Worm (Caenorhabditis elegans): ENCODE results near the gene tgt-1.

Gene tgt-1

DNA sequence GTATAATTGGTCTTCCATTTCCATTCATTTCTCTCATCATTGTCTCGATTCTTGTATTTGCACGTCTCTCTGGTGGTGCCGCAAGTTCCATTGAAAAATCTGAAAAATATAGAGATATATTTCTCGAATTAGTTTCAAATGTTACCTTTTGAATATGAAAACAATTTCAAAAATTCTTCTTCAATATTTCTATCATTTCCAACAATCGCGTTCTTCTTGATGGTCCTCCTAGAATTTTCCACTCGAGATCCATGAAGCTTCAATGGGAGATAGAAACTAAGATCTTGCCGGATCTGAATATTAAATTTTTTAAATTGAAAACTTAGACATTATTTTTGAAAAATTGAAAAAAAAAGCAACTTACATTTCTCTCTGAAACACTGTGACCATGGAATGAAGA lies 40.5 kb downstream of the tgt-1 start:
- TF ChIP-seq skn-1 (tag; optimal IDR thresholded peaks at IDR 0.05) = no peak
- no peak for TF ChIP-seq aly-2 (tag; optimal IDR thresholded peaks at IDR 0.05)
- no peak for TF ChIP-seq unc-62 (GFP tag; optimal IDR thresholded peaks at IDR 0.05)
- no peak for TF ChIP-seq egl-5 (tag; optimal IDR thresholded peaks at IDR 0.05)
- no peak for TF ChIP-seq mdl-1 (tag; optimal IDR thresholded peaks at IDR 0.05)
- TF ChIP-seq nhr-11 (tag; optimal IDR thresholded peaks at IDR 0.05) = no peak
- TF ChIP-seq lsy-12 (tag; optimal IDR thresholded peaks at IDR 0.05) = no peak
- no peak for TF ChIP-seq nhr-76 (tag; optimal IDR thresholded peaks at IDR 0.05)
- no peak for TF ChIP-seq ceh-16 (tag; optimal IDR thresholded peaks at IDR 0.05)
- no peak for TF ChIP-seq fkh-10 (GFP tag; optimal IDR thresholded peaks at IDR 0.05)
- TF ChIP-seq ceh-9 (tag; optimal IDR thresholded peaks at IDR 0.05) = no peak
- TF ChIP-seq nhr-67 (tag; optimal IDR thresholded peaks at IDR 0.05) = no peak
- no peak for TF ChIP-seq ZK546.5 (tag; optimal IDR thresholded peaks at IDR 0.05)
- no peak for TF ChIP-seq elt-3 (tag; optimal IDR thresholded peaks at IDR 0.05)
- no peak for TF ChIP-seq eor-1 (tag; optimal IDR thresholded peaks at IDR 0.05)
- TF ChIP-seq ceh-82 (tag; optimal IDR thresholded peaks at IDR 0.05) = no peak
- TF ChIP-seq nhr-77 (tag; optimal IDR thresholded peaks at IDR 0.05) = no peak
- no peak for TF ChIP-seq unc-39 (tag; optimal IDR thresholded peaks at IDR 0.05)

DNA sequence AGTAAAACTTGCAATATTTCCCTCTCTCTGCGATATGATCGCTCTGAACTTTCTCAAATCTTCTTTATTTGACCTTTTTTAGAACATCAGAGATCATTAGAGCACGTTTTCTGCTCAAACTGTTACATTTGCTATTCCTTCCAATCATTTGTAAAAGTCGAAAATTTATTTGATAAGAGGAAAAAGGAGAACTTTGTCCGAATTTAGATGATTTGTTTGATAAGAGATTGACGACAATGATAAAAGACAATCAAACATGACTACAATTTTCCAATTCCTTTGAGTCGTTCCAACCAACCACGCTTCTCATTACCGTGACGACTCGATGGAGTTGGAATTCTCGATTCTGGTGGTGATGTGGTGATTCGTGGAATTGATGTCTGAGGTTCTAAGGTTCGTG lies 41.7 kb downstream of the tgt-1 start:
- TF ChIP-seq jun-1 (tag; optimal IDR thresholded peaks at IDR 0.05) (peak; percentile 1), egl-5 (tag; optimal IDR thresholded peaks at IDR 0.05) (no peak), nhr-43 (tag; optimal IDR thresholded peaks at IDR 0.05; ENCODE audit: poor library complexity, severe bottlenecking) (no peak), pha-4 (tag; optimal IDR thresholded peaks at IDR 0.05) (peak; percentile 44), egl-27 (tag; optimal IDR thresholded peaks at IDR 0.05) (no peak), skn-1 (tag; optimal IDR thresholded peaks at IDR 0.05) (no peak), ceh-16 (tag; optimal IDR thresholded peaks at IDR 0.05) (no peak), ceh-28 (tag; optimal IDR thresholded peaks at IDR 0.05) (no peak), tbx-2 (tag; optimal IDR thresholded peaks at IDR 0.05) (no peak), elt-2 (tag; optimal IDR thresholded peaks at IDR 0.05) (peak; percentile 90), ceh-82 (tag; optimal IDR thresholded peaks at IDR 0.05) (no peak), fos-1 (tag; optimal IDR thresholded peaks at IDR 0.05) (no peak), nhr-67 (tag; optimal IDR thresholded peaks at IDR 0.05) (no peak), aly-2 (tag; optimal IDR thresholded peaks at IDR 0.05) (no peak), pqm-1 (tag; optimal IDR thresholded peaks at IDR 0.05) (peak; percentile 90), nfya-1 (tag; optimal IDR thresholded peaks at IDR 0.05; ENCODE audit: insufficient read depth) (no peak), unc-62 (GFP tag; optimal IDR thresholded peaks at IDR 0.05) (no peak)

DNA sequence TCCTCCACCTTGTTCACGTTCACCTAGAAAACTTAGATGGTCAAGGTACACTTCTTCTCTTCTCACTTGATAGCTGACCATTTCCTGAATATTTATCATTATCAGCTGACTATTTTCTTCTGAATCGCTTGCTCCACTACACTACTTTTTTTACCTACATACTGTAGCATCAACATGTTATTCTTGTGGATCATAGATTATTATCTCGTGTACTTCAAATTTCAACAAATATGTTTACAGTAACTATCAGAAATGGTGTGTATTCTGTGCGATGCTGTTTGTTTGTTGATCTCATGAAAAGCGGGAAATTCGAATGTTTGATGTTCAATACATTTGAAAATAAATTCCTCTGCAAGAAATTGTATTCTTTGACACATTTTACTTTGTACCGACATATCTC lies 42.7 kb downstream of the tgt-1 start, which contains the start of gene ZK822.10:
TSS of gene ZK822.10 (plus strand) at position 231 of the 400 bp plus-strand sequence.
- TF ChIP-seq nhr-76 (tag; optimal IDR thresholded peaks at IDR 0.05) = no peak
- TF ChIP-seq tbx-2 (tag; optimal IDR thresholded peaks at IDR 0.05) = no peak
- TF ChIP-seq nhr-43 (tag; optimal IDR thresholded peaks at IDR 0.05; ENCODE audit: poor library complexity, severe bottlenecking) = no peak
- no peak for TF ChIP-seq elt-1 (tag; optimal IDR thresholded peaks at IDR 0.05)
- TF ChIP-seq pqm-1 (tag; optimal IDR thresholded peaks at IDR 0.05) = peak; percentile 91
- no peak for TF ChIP-seq nhr-23 (tag; optimal IDR thresholded peaks at IDR 0.05)
- no peak for TF ChIP-seq snpc-4 (tag; optimal IDR thresholded peaks at IDR 0.05)
- no peak for TF ChIP-seq nhr-67 (tag; optimal IDR thresholded peaks at IDR 0.05)
- no peak for TF ChIP-seq ceh-82 (tag; optimal IDR thresholded peaks at IDR 0.05)
- TF ChIP-seq unc-62 (GFP tag; optimal IDR thresholded peaks at IDR 0.05) = no peak
- TF ChIP-seq egl-27 (tag; optimal IDR thresholded peaks at IDR 0.05) = no peak
- TF ChIP-seq unc-39 (tag; optimal IDR thresholded peaks at IDR 0.05) = no peak
- TF ChIP-seq nhr-11 (tag; optimal IDR thresholded peaks at IDR 0.05) = no peak
- no peak for TF ChIP-seq daf-12 (tag; optimal IDR thresholded peaks at IDR 0.05)
- no peak for TF ChIP-seq egl-5 (tag; optimal IDR thresholded peaks at IDR 0.05)
- no peak for TF ChIP-seq skn-1 (tag; optimal IDR thresholded peaks at IDR 0.05)
- no peak for TF ChIP-seq ceh-9 (tag; optimal IDR thresholded peaks at IDR 0.05)
- no peak for TF ChIP-seq nhr-237 (tag; optimal IDR thresholded peaks at IDR 0.05)
- peak; percentile 7 for TF ChIP-seq jun-1 (tag; optimal IDR thresholded peaks at IDR 0.05)
- TF ChIP-seq mml-1 (tag; optimal IDR thresholded peaks at IDR 0.05) = no peak
- TF ChIP-seq fkh-10 (GFP tag; optimal IDR thresholded peaks at IDR 0.05) = no peak
- no peak for TF ChIP-seq nhr-28 (tag; optimal IDR thresholded peaks at IDR 0.05)
- peak; percentile 88 for TF ChIP-seq pha-4 (tag; optimal IDR thresholded peaks at IDR 0.05)
- TF ChIP-seq ZK546.5 (tag; optimal IDR thresholded peaks at IDR 0.05) = no peak
- no peak for TF ChIP-seq fos-1 (tag; optimal IDR thresholded peaks at IDR 0.05)
- peak; percentile 24 for TF ChIP-seq ceh-28 (tag; optimal IDR thresholded peaks at IDR 0.05)
- TF ChIP-seq aly-2 (tag; optimal IDR thresholded peaks at IDR 0.05) = no peak
- TF ChIP-seq nhr-25 (tag; optimal IDR thresholded peaks at IDR 0.05) = no peak
- TF ChIP-seq elt-2 (tag; optimal IDR thresholded peaks at IDR 0.05) = peak; percentile 83
- no peak for TF ChIP-seq elt-3 (tag; optimal IDR thresholded peaks at IDR 0.05)
- TF ChIP-seq eor-1 (tag; optimal IDR thresholded peaks at IDR 0.05) = no peak
- no peak for TF ChIP-seq R02D3.7 (tag; optimal IDR thresholded peaks at IDR 0.05)
- no peak for TF ChIP-seq sea-2 (GFP tag; optimal IDR thresholded peaks at IDR 0.05)
- no peak for TF ChIP-seq ama-1 (optimal IDR thresholded peaks at IDR 0.05)
- TF ChIP-seq mdl-1 (tag; optimal IDR thresholded peaks at IDR 0.05) = no peak
- no peak for TF ChIP-seq fkh-2 (tag; optimal IDR thresholded peaks at IDR 0.05)
- no peak for TF ChIP-seq nfya-1 (tag; optimal IDR thresholded peaks at IDR 0.05; ENCODE audit: insufficient read depth)
- TF ChIP-seq hmg-11 (tag; optimal IDR thresholded peaks at IDR 0.05) = no peak
- TF ChIP-seq lin-39 (tag; optimal IDR thresholded peaks at IDR 0.05) = no peak
- no peak for TF ChIP-seq ceh-16 (tag; optimal IDR thresholded peaks at IDR 0.05)
